Worm (Caenorhabditis elegans) whole organism, L3 larva: Measurements from ENCODE around the gene F55B11.4.

Experiments
- ceh-82 ChIP-seq: fragments of 150-350 bp; optimal IDR thresholded peaks from 2 replicates; lab custom pipeline; 2014; ENCODE audit warnings: missing biosample characterization, missing genetic modification characterization
- pqm-1 ChIP-seq: fragments of 150-350 bp; optimal IDR thresholded peaks from 2 replicates; lab custom pipeline; 2017; ENCODE audit warnings: missing biosample characterization, missing genetic modification characterization, inconsistent platforms

DNA sequence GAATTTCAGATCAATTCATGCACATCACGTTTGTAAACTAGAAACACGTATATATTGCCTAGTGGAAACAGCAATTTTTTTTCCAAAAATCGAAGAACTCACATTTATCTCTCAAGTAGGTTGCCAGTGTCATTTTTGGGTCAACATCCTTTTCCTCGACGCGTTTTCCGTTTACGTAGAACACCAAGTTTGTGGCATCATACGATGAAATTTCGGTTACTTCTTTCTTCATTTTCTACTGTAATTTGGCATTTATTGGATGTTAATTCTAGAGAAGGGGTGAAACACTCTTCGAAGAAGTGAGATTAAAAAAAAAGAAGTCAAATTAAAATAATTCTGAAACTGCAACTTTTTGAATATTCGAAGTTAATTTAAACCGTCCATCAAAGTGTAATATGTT, 18.1 kb downstream of the F55B11.4 start, which contains the start of gene xdh-1:
- TF ChIP-seq ceh-82 (tag; lab: Kevin White, UChicago) (no peak), pqm-1 (no peak)
